Fruit fly (Drosophila melanogaster): Measurements from ENCODE around the gene CG4766.

Gene CG4766

dm6 chrX:6039431-6040016 is 38.9 kb upstream of the CG4766 start, which contains the start of gene CG5937 (continued):
- TF ChIP-seq CG14667 (GFP tag; IDR thresholded peaks at IDR 0.05) (no peak), Stat92E (GFP tag; optimal IDR thresholded peaks at IDR 0.05) (no peak), CG6765 (GFP tag; optimal IDR thresholded peaks at IDR 0.05) (no peak), GATAe (GFP tag; conservative IDR thresholded peaks at IDR 0.05) (no peak), CG14710 (tag; optimal IDR thresholded peaks at IDR 0.05) (peak; percentile 29), HLHmδ (GFP tag; optimal IDR thresholded peaks at IDR 0.05) (no peak), insv (GFP tag; optimal IDR thresholded peaks at IDR 0.05) (no peak), CG10543 (GFP tag; optimal IDR thresholded peaks at IDR 0.05) (peak; percentile 54), pho (GFP tag; optimal IDR thresholded peaks at IDR 0.05) (no peak), CG3726 (GFP tag; IDR thresholded peaks at IDR 0.05) (no peak), tll (GFP tag; optimal IDR thresholded peaks at IDR 0.05) (no peak), CG12236 (GFP tag; optimal IDR thresholded peaks at IDR 0.05) (no peak), CG31441 (GFP tag; IDR thresholded peaks at IDR 0.05) (peak; percentile 27; the same call in 1 of the 2 replicates), CG2129 (GFP tag; IDR thresholded peaks at IDR 0.05; ENCODE audit: partially characterized antibody) (no peak), CG2202 (tag; optimal IDR thresholded peaks at IDR 0.05) (no peak), crp (GFP tag; optimal IDR thresholded peaks at IDR 0.05) (peak in 1 of 2 experiments; percentile 61), CG3281 (GFP tag; optimal IDR thresholded peaks at IDR 0.05) (peak; percentile 56), da (GFP tag; optimal IDR thresholded peaks at IDR 0.05) (no peak), Spps (tag; optimal IDR thresholded peaks at IDR 0.05) (no peak), CG15269 (tag; optimal IDR thresholded peaks at IDR 0.05) (peak; percentile 27), CG31388 (GFP tag; optimal IDR thresholded peaks at IDR 0.05) (no peak), CG34376 (GFP tag; optimal IDR thresholded peaks at IDR 0.05) (peak; percentile 29), wdn (GFP tag; IDR thresholded peaks at IDR 0.05) (no peak), Max (GFP tag; optimal IDR thresholded peaks at IDR 0.05) (no peak), hb (GFP tag; IDR thresholded peaks at IDR 0.05; ENCODE audit: partially characterized antibody) (no peak), Med (GFP tag) (peak; percentile 58), CG10267 (tag; optimal IDR thresholded peaks at IDR 0.05) (peak; percentile 13), CG4328 (GFP tag; optimal IDR thresholded peaks at IDR 0.05) (peak; percentile 33), Blimp-1 (GFP tag; optimal IDR thresholded peaks at IDR 0.05) (peak; percentile 5), CG11504 (tag; optimal IDR thresholded peaks at IDR 0.05) (peak; percentile 47), BtbVII (GFP tag; optimal IDR thresholded peaks at IDR 0.05) (peak; percentile 8), shn (GFP tag; optimal IDR thresholded peaks at IDR 0.05) (no peak), Mes4 (GFP tag; optimal IDR thresholded peaks at IDR 0.05) (no peak), Fer1 (GFP tag; optimal IDR thresholded peaks at IDR 0.05) (peak; percentile 4), CG2889 (GFP tag; IDR thresholded peaks at IDR 0.05) (no peak), MBD-R2 (GFP tag; IDR thresholded peaks at IDR 0.05) (no peak), Dek (tag; optimal IDR thresholded peaks at IDR 0.05) (no peak), knrl (GFP tag; IDR thresholded peaks at IDR 0.05; ENCODE audit: partially characterized antibody) (no peak), sc (optimal IDR thresholded peaks at IDR 0.05) (no peak), sc (GFP tag; optimal IDR thresholded peaks at IDR 0.05) (no peak), CG12659 (GFP tag; optimal IDR thresholded peaks at IDR 0.05) (peak; percentile 10), CG6813 (GFP tag; optimal IDR thresholded peaks at IDR 0.05) (no peak), ham (GFP tag; IDR thresholded peaks at IDR 0.05) (no peak), CG12299 (tag; optimal IDR thresholded peaks at IDR 0.05) (no peak)

Data from whole organism, embryonic.